Worm (Caenorhabditis elegans) whole organism, L1 larva: ENCODE data around the gene czw-1.

Experiments
- C16A3.4 ChIP-seq: fragments of 150-350 bp; optimal IDR thresholded peaks from 2 replicates; lab custom pipeline; 2014; ENCODE audit warnings: missing biosample characterization, missing genetic modification characterization
- F16B12.6 ChIP-seq: fragments of 150-350 bp; optimal IDR thresholded peaks from 2 replicates; lab custom pipeline; 2014; ENCODE audit warnings: missing biosample characterization, missing genetic modification characterization
- aha-1 ChIP-seq: fragments of 150-350 bp; optimal IDR thresholded peaks from 2 replicates; lab custom pipeline; 2014; ENCODE audit warnings: missing biosample characterization, missing genetic modification characterization
- ama-1 ChIP-seq: fragments of 150-350 bp; optimal IDR thresholded peaks from 2 replicates; lab custom pipeline; 2014
- blmp-1 ChIP-seq: fragments of 150-350 bp; optimal IDR thresholded peaks from 2 replicates; lab custom pipeline; 2014; ENCODE audit warnings: missing biosample characterization, missing genetic modification characterization
- ceh-63 ChIP-seq: fragments of 200-800 bp; sonication (Bioruptor generic); optimal IDR thresholded peaks from 2 replicates; lab custom pipeline; 2018; ENCODE audit warnings: mild to moderate bottlenecking, missing genetic modification characterization, missing compliant biosample characterization
- ceh-8 ChIP-seq: fragments of 200-800 bp; sonication (Bioruptor generic); optimal IDR thresholded peaks from 2 replicates; lab custom pipeline; 2018; ENCODE audit warnings: mild to moderate bottlenecking, missing genetic modification characterization, moderate library complexity, missing compliant biosample characterization
- ceh-82 ChIP-seq, 3 experiments: fragments of 150-350 bp in 1 of 3; sonication (generic microtip) in 2 of 3; optimal IDR thresholded peaks; 2 replicates each; lab custom pipeline; 2014 to 2017; ENCODE audit warnings: missing biosample characterization in 3 of 3, missing genetic modification characterization in 3 of 3
- ceh-88 ChIP-seq: fragments of 200-800 bp; sonication (Bioruptor generic); IDR thresholded peaks from 2 replicates; pipeline ENCODE4 v1.3.6; 2022; ENCODE audit warnings: missing genetic modification characterization, missing compliant biosample characterization
- dpl-1 ChIP-seq, 3 experiments: fragments of 150-350 bp in 2 of 3; sonication (generic microtip) in 1 of 3; optimal IDR thresholded peaks; 2 replicates each; lab custom pipeline; 2014 to 2017; ENCODE audit warnings: missing biosample characterization in 3 of 3, missing genetic modification characterization in 3 of 3, missing genetic modification reagents in 3 of 3
- dsc-1 ChIP-seq: sonication (generic microtip); optimal IDR thresholded peaks from 2 replicates; lab custom pipeline; 2016; ENCODE audit warnings: mild to moderate bottlenecking, missing genetic modification characterization, missing compliant biosample characterization
- efl-1 ChIP-seq, 4 experiments: fragments of 150-350 bp; optimal IDR thresholded peaks in 3 of 4; peaks in 1 of 4; 1 replicate in 1 of 4; 2 replicates in 3 of 4; lab custom pipeline; 2014; ENCODE audit warnings: missing biosample characterization in 2 of 4, missing genetic modification characterization in 2 of 4, missing genetic modification reagents in 2 of 4
- efl-3 ChIP-seq: fragments of 200-800 bp; sonication (Bioruptor generic); optimal IDR thresholded peaks from 2 replicates; lab custom pipeline; 2018; ENCODE audit warnings: mild to moderate bottlenecking, missing genetic modification characterization, missing compliant biosample characterization
- fkh-8 ChIP-seq: sonication (generic microtip); optimal IDR thresholded peaks from 2 replicates; lab custom pipeline; 2016; ENCODE audit warnings: mild to moderate bottlenecking, missing genetic modification characterization, missing compliant biosample characterization
- hlh-4 ChIP-seq: sonication (generic microtip); optimal IDR thresholded peaks from 2 replicates; lab custom pipeline; 2016; ENCODE audit warnings: mild to moderate bottlenecking, missing genetic modification characterization, missing compliant biosample characterization
- hpl-2 ChIP-seq: fragments of 150-350 bp; optimal IDR thresholded peaks from 2 replicates; lab custom pipeline; 2014; ENCODE audit warnings: missing biosample characterization, missing genetic modification reagents, missing genetic modification characterization
- irx-1 ChIP-seq: sonication (generic microtip); optimal IDR thresholded peaks from 2 replicates; lab custom pipeline; 2016; ENCODE audit warnings: missing genetic modification characterization, missing compliant biosample characterization
- isw-1 ChIP-seq: fragments of 200-800 bp; sonication (Bioruptor generic); IDR thresholded peaks from 2 replicates; pipeline ENCODE4 v1.3.6; 2022; ENCODE audit warnings: missing genetic modification characterization, missing compliant biosample characterization
- lin-13 ChIP-seq: fragments of 150-350 bp; optimal IDR thresholded peaks from 2 replicates; lab custom pipeline; 2014; ENCODE audit warnings: missing biosample characterization, missing genetic modification reagents, missing genetic modification characterization
- lin-14 ChIP-seq: fragments of 200-800 bp; sonication (Bioruptor generic); optimal IDR thresholded peaks from 2 replicates; lab custom pipeline; 2018; ENCODE audit warnings: mild to moderate bottlenecking, missing genetic modification characterization, moderate library complexity, missing compliant biosample characterization
- lin-35 ChIP-seq, 2 experiments: fragments of 150-350 bp; optimal IDR thresholded peaks; 2 replicates each; lab custom pipeline; 2014; ENCODE audit warnings: missing biosample characterization in 2 of 2, missing genetic modification characterization in 2 of 2, missing genetic modification reagents in 2 of 2
- lin-39 ChIP-seq: fragments of 150-350 bp; optimal IDR thresholded peaks from 2 replicates; lab custom pipeline; 2014; ENCODE audit warnings: missing biosample characterization, missing genetic modification reagents, missing genetic modification characterization
- lsy-2 ChIP-seq, 2 experiments: fragments of 150-350 bp; optimal IDR thresholded peaks; 2 replicates each; lab custom pipeline; 2014; ENCODE audit warnings: missing biosample characterization in 2 of 2, missing genetic modification characterization in 2 of 2
- mab-9 ChIP-seq: fragments of 200-800 bp; sonication (Bioruptor generic); IDR thresholded peaks from 2 replicates; pipeline ENCODE4 v1.3.6; 2022; ENCODE audit warnings: missing genetic modification reagents, missing genetic modification characterization, missing compliant biosample characterization
- mef-2 ChIP-seq: fragments of 150-350 bp; optimal IDR thresholded peaks from 2 replicates; lab custom pipeline; 2014; ENCODE audit warnings: missing biosample characterization, missing genetic modification characterization
- mep-1 ChIP-seq: fragments of 150-350 bp; optimal IDR thresholded peaks from 2 replicates; lab custom pipeline; 2014; ENCODE audit warnings: missing biosample characterization, missing genetic modification characterization
- nhr-12 ChIP-seq: sonication (generic microtip); optimal IDR thresholded peaks from 2 replicates; lab custom pipeline; 2017; ENCODE audit warnings: missing biosample characterization, missing genetic modification characterization
- nhr-19 ChIP-seq: fragments of 200-800 bp; sonication (Bioruptor generic); conservative IDR thresholded peaks from 2 replicates; pipeline ENCODE4 v1.3.6; 2022; ENCODE audit warnings: missing genetic modification characterization, missing compliant biosample characterization
- nhr-20 ChIP-seq: sonication (generic microtip); optimal IDR thresholded peaks from 2 replicates; lab custom pipeline; 2016; ENCODE audit warnings: mild to moderate bottlenecking, missing genetic modification characterization, missing compliant biosample characterization
- nhr-237 ChIP-seq: fragments of 150-350 bp; optimal IDR thresholded peaks from 2 replicates; lab custom pipeline; 2014; ENCODE audit warnings: missing biosample characterization, missing genetic modification characterization
- nhr-28 ChIP-seq: fragments of 150-350 bp; optimal IDR thresholded peaks from 2 replicates; lab custom pipeline; 2014; ENCODE audit warnings: missing biosample characterization, missing genetic modification characterization
- nhr-71 ChIP-seq: sonication (generic microtip); optimal IDR thresholded peaks from 2 replicates; lab custom pipeline; 2016; ENCODE audit warnings: mild to moderate bottlenecking, missing genetic modification characterization, moderate library complexity, missing compliant biosample characterization
- nhr-84 ChIP-seq: sonication (generic microtip); optimal IDR thresholded peaks from 2 replicates; lab custom pipeline; 2017; ENCODE audit warnings: missing biosample characterization, missing genetic modification characterization
- nhr-85 ChIP-seq: sonication (generic microtip); peaks from one replicate; lab custom pipeline; 2016; ENCODE audit warnings: missing genetic modification characterization, inconsistent platforms, missing compliant biosample characterization
- nhr-90 ChIP-seq: sonication (generic microtip); optimal IDR thresholded peaks from 2 replicates; lab custom pipeline; 2016; ENCODE audit warnings: mild to moderate bottlenecking, missing genetic modification characterization, missing compliant biosample characterization; ENCODE audit not compliant: poor library complexity
- pax-3 ChIP-seq: fragments of 200-800 bp; sonication (Bioruptor generic); optimal IDR thresholded peaks from 2 replicates; lab custom pipeline; 2018; ENCODE audit warnings: mild to moderate bottlenecking, missing genetic modification characterization, moderate library complexity, missing compliant biosample characterization
- pqm-1 ChIP-seq: sonication (generic microtip); optimal IDR thresholded peaks from 3 replicates; lab custom pipeline; 2017; ENCODE audit warnings: missing biosample characterization, missing genetic modification characterization
- rnt-1 ChIP-seq: sonication (generic microtip); optimal IDR thresholded peaks from 2 replicates; lab custom pipeline; 2016; ENCODE audit warnings: mild to moderate bottlenecking, missing genetic modification characterization, moderate library complexity, missing compliant biosample characterization
- skn-1 ChIP-seq: fragments of 150-350 bp; optimal IDR thresholded peaks from 2 replicates; lab custom pipeline; 2014; ENCODE audit warnings: missing biosample characterization, missing genetic modification characterization
- snu-23 ChIP-seq: sonication (generic microtip); optimal IDR thresholded peaks from 2 replicates; lab custom pipeline; 2016; ENCODE audit warnings: missing genetic modification characterization, missing compliant biosample characterization
- sup-37 ChIP-seq: fragments of 200-800 bp; sonication (Bioruptor generic); optimal IDR thresholded peaks from 2 replicates; lab custom pipeline; 2018; ENCODE audit warnings: mild to moderate bottlenecking, missing genetic modification characterization, missing compliant biosample characterization
- swsn-7 ChIP-seq: sonication (generic microtip); optimal IDR thresholded peaks from 2 replicates; lab custom pipeline; 2016; ENCODE audit warnings: missing genetic modification characterization, missing compliant biosample characterization
- tbx-2 ChIP-seq: sonication (generic microtip); optimal IDR thresholded peaks from 2 replicates; lab custom pipeline; 2016; ENCODE audit warnings: missing genetic modification characterization, missing compliant biosample characterization
- tlp-1 ChIP-seq: fragments of 150-350 bp; optimal IDR thresholded peaks from 2 replicates; lab custom pipeline; 2014; ENCODE audit warnings: missing biosample characterization, missing genetic modification characterization
- unc-130 ChIP-seq: fragments of 150-350 bp; optimal IDR thresholded peaks from 2 replicates; lab custom pipeline; 2017; ENCODE audit warnings: missing biosample characterization, missing genetic modification characterization, inconsistent platforms
- unc-98 ChIP-seq: fragments of 200-800 bp; sonication (Bioruptor generic); IDR thresholded peaks from 2 replicates; pipeline ENCODE4 v1.3.6; 2022; ENCODE audit warnings: missing genetic modification characterization, missing compliant biosample characterization
- ztf-11 ChIP-seq, 2 experiments: sonication (generic microtip); optimal IDR thresholded peaks; 2 replicates each; lab custom pipeline; 2016 to 2017; ENCODE audit warnings: missing genetic modification characterization in 2 of 2, missing biosample characterization in 1 of 2, missing compliant biosample characterization in 1 of 2

Gene czw-1

ce11 chrIV:7946899-7947499, 374 bp upstream of the czw-1 start, which contains the start of gene F20D12.12 (continued):
- peak; percentile 45 for TF ChIP-seq skn-1 (tag; lab: Kevin White, UChicago)
- TF ChIP-seq nhr-85 (tag; lab: Kevin White, UChicago), result peak; percentile 68
- TF ChIP-seq nhr-19 (GFP tag; lab: Robert Waterston, UW), result peak; percentile 91
- peak; percentile 57 for TF ChIP-seq unc-130 (tag; lab: Kevin White, UChicago)
- TF ChIP-seq swsn-7 (tag; lab: Kevin White, UChicago), result peak; percentile 64
- peak; percentile 17 to 77 (median 32) for TF ChIP-seq ceh-82 (tag; optimal IDR thresholded peaks at IDR 0.05; lab: Kevin White, UChicago)
- TF ChIP-seq F16B12.6 (tag; lab: Kevin White, UChicago), result peak; percentile 88
- TF ChIP-seq lin-13 (GFP tag; lab: Kevin White, UChicago), result peak; percentile 76
- TF ChIP-seq blmp-1, result peak; percentile 52
- TF ChIP-seq ceh-88 (GFP tag; lab: Robert Waterston, UW), result peak; percentile 87
- peak; percentile 75 for TF ChIP-seq nhr-20 (tag; lab: Kevin White, UChicago)
- TF ChIP-seq lsy-2 (tag; optimal IDR thresholded peaks at IDR 0.05; lab: Kevin White, UChicago), result peak; percentile 88 to 98
- TF ChIP-seq lin-35 (GFP tag; optimal IDR thresholded peaks at IDR 0.05; lab: Kevin White, UChicago), result peak; percentile 47 to 80
- peak; percentile 69; the same call in 1 of the 2 replicates for TF ChIP-seq unc-98
- peak; percentile 28 for TF ChIP-seq ceh-8
- peak; percentile 39 for TF ChIP-seq nhr-90 (tag; lab: Kevin White, UChicago)
- TF ChIP-seq irx-1, result peak; percentile 19
- peak; percentile 73 for TF ChIP-seq mab-9 (GFP tag; lab: Robert Waterston, UW)
- peak; percentile 69 for TF ChIP-seq C16A3.4 (tag; lab: Kevin White, UChicago)
- peak; percentile 67 for TF ChIP-seq mep-1 (tag; lab: Kevin White, UChicago)
- peak; percentile 69 to 78 for TF ChIP-seq efl-1 (optimal IDR thresholded peaks at IDR 0.05; lab: Kevin White, UChicago)
- TF ChIP-seq efl-1 (GFP tag; optimal IDR thresholded peaks at IDR 0.05 in 1 of 2; lab: Kevin White, UChicago), result peak; percentile 62 to 96
- peak; percentile 81 for TF ChIP-seq rnt-1 (tag; lab: Kevin White, UChicago)
- peak; percentile 69 for TF ChIP-seq tbx-2 (tag; lab: Kevin White, UChicago)
- peak in 1 of 2 experiments; percentile 48 for TF ChIP-seq ztf-11 (tag; optimal IDR thresholded peaks at IDR 0.05; lab: Kevin White, UChicago)
- TF ChIP-seq dsc-1, result peak; percentile 35
- peak; percentile 54 for TF ChIP-seq pax-3

- TF ChIP-seq hpl-2 (GFP tag; lab: Kevin White, UChicago) (no peak), aha-1 (tag; lab: Kevin White, UChicago) (no peak), nhr-28 (no peak), efl-1 (optimal IDR thresholded peaks at IDR 0.05; lab: Kevin White, UChicago) (peak in 1 of 2 experiments; percentile 22), efl-1 (GFP tag; optimal IDR thresholded peaks at IDR 0.05 in 1 of 2; lab: Kevin White, UChicago) (peak; percentile 33 to 39), isw-1 (no peak; the same call in 1 of the 2 replicates), lin-39 (tag; lab: Kevin White, UChicago) (no peak), fkh-8 (no peak), ceh-82 (tag; optimal IDR thresholded peaks at IDR 0.05; lab: Kevin White, UChicago) (no peak), ama-1 (no peak), nhr-237 (tag; lab: Kevin White, UChicago) (no peak), sup-37 (GFP tag; lab: Kevin White, UChicago) (no peak), snu-23 (GFP tag; lab: Kevin White, UChicago) (peak; percentile 29), mef-2 (tag; lab: Kevin White, UChicago) (no peak), lin-14 (GFP tag; lab: Kevin White, UChicago) (peak; percentile 66), hlh-4 (tag; lab: Kevin White, UChicago) (no peak), nhr-71 (tag; lab: Kevin White, UChicago) (peak; percentile 13), lsy-2 (tag; optimal IDR thresholded peaks at IDR 0.05; lab: Kevin White, UChicago) (peak in 1 of 2 experiments; percentile 27), nhr-12 (no peak), nhr-20 (tag; lab: Kevin White, UChicago) (peak; percentile 16), F16B12.6 (tag; lab: Kevin White, UChicago) (no peak), efl-3 (GFP tag; lab: Kevin White, UChicago) (no peak), dpl-1 (GFP tag; optimal IDR thresholded peaks at IDR 0.05; lab: Kevin White, UChicago) (peak; percentile 10 to 51 (median 23)), tlp-1 (tag; lab: Kevin White, UChicago) (no peak), nhr-85 (tag; lab: Kevin White, UChicago) (peak; percentile 9), nhr-84 (tag; lab: Kevin White, UChicago) (no peak), blmp-1 (peak; percentile 75), pqm-1 (tag; lab: Kevin White, UChicago) (no peak), lin-35 (GFP tag; optimal IDR thresholded peaks at IDR 0.05; lab: Kevin White, UChicago) (peak in 1 of 2 experiments; percentile 40), ceh-8 (no peak), ceh-63 (GFP tag; lab: Kevin White, UChicago) (no peak)
These were observed 3.4 kb downstream of the czw-1 start for ce11 chrIV:7943272-7943671.
